Worm (Caenorhabditis elegans) whole organism, late embryonic: Measurements from ENCODE around the gene asd-1.
A peak's percentile ranks its signal among the peaks of the same experiment; 100 is the strongest.

Experiments
- C38D4.7 ChIP-seq: fragments of 200-800 bp; sonication (Bioruptor generic); optimal IDR thresholded peaks from 2 replicates; lab custom pipeline; 2018; ENCODE audit warnings: mild to moderate bottlenecking, missing genetic modification characterization, moderate library complexity, missing compliant biosample characterization
- ahr-1 ChIP-seq: sonication (generic microtip); optimal IDR thresholded peaks from 2 replicates; lab custom pipeline; 2016; ENCODE audit warnings: missing genetic modification characterization, missing compliant biosample characterization
- ama-1 ChIP-seq: fragments of 150-350 bp; optimal IDR thresholded peaks from 2 replicates; lab custom pipeline; 2014
- ceh-14 ChIP-seq: sonication (generic microtip); optimal IDR thresholded peaks from 2 replicates; lab custom pipeline; 2016; ENCODE audit warnings: missing genotype, missing genetic modification characterization, missing compliant biosample characterization
- ceh-18 ChIP-seq: sonication (generic microtip); optimal IDR thresholded peaks from 2 replicates; lab custom pipeline; 2016; ENCODE audit warnings: missing genetic modification characterization, missing compliant biosample characterization
- ceh-2 ChIP-seq: sonication (generic microtip); optimal IDR thresholded peaks from 2 replicates; lab custom pipeline; 2016; ENCODE audit warnings: missing genotype, missing genetic modification characterization, missing compliant biosample characterization
- ceh-22 ChIP-seq: sonication (generic microtip); optimal IDR thresholded peaks from 2 replicates; lab custom pipeline; 2017; ENCODE audit warnings: missing biosample characterization, missing genetic modification characterization
- ceh-30 ChIP-seq: fragments of 150-350 bp; optimal IDR thresholded peaks from 2 replicates; lab custom pipeline; 2014; ENCODE audit warnings: missing biosample characterization, missing genetic modification characterization
- ceh-31 ChIP-seq: sonication (generic microtip); optimal IDR thresholded peaks from 2 replicates; lab custom pipeline; 2016; ENCODE audit warnings: missing genetic modification characterization, missing compliant biosample characterization
- ceh-34 ChIP-seq: sonication (generic microtip); optimal IDR thresholded peaks from 2 replicates; lab custom pipeline; 2016; ENCODE audit warnings: mild to moderate bottlenecking, missing genetic modification characterization, missing compliant biosample characterization
- ceh-45 ChIP-seq: fragments of 200-800 bp; sonication (Bioruptor generic); IDR thresholded peaks from 2 replicates; pipeline ENCODE4 v1.3.6; 2022; ENCODE audit warnings: missing genetic modification reagents, missing genetic modification characterization, missing compliant biosample characterization
- ceh-48 ChIP-seq: sonication (generic microtip); optimal IDR thresholded peaks from 2 replicates; lab custom pipeline; 2016; ENCODE audit warnings: missing genetic modification characterization, inconsistent platforms, missing compliant biosample characterization
- ceh-9 ChIP-seq: sonication (generic microtip); optimal IDR thresholded peaks from 2 replicates; lab custom pipeline; 2016; ENCODE audit warnings: mild to moderate bottlenecking, missing genetic modification characterization, inconsistent platforms, missing compliant biosample characterization
- che-1 ChIP-seq: sonication (generic microtip); optimal IDR thresholded peaks from 2 replicates; lab custom pipeline; 2016; ENCODE audit warnings: mild to moderate bottlenecking, missing genetic modification characterization, missing compliant biosample characterization
- dmd-4 ChIP-seq: sonication (generic microtip); optimal IDR thresholded peaks from 2 replicates; lab custom pipeline; 2016; ENCODE audit warnings: borderline replicate concordance, missing genetic modification characterization, missing compliant biosample characterization
- dve-1 ChIP-seq: sonication (generic microtip); optimal IDR thresholded peaks from 2 replicates; lab custom pipeline; 2017; ENCODE audit warnings: antibody characterized with exemption, mild to moderate bottlenecking, missing genetic modification characterization, missing compliant biosample characterization
- elt-2 ChIP-seq: sonication (generic microtip); optimal IDR thresholded peaks from 2 replicates; lab custom pipeline; 2016; ENCODE audit warnings: missing genetic modification reagents, missing genetic modification characterization, missing compliant biosample characterization
- ets-4 ChIP-seq: sonication (generic microtip); optimal IDR thresholded peaks from 2 replicates; lab custom pipeline; 2016; ENCODE audit warnings: missing genetic modification characterization, missing compliant biosample characterization
- eyg-1 ChIP-seq: sonication (generic microtip); optimal IDR thresholded peaks from 2 replicates; lab custom pipeline; 2016; ENCODE audit warnings: missing genotype, missing genetic modification characterization, missing compliant biosample characterization
- fkh-10 ChIP-seq: fragments of 150-350 bp; optimal IDR thresholded peaks from 2 replicates; lab custom pipeline; 2014; ENCODE audit warnings: missing biosample characterization, missing genetic modification reagents, missing genetic modification characterization
- fkh-6 ChIP-seq: sonication (generic microtip); optimal IDR thresholded peaks from 2 replicates; lab custom pipeline; 2016; ENCODE audit warnings: missing genetic modification characterization, missing compliant biosample characterization
- hlh-6 ChIP-seq: sonication (generic microtip); optimal IDR thresholded peaks from 2 replicates; lab custom pipeline; 2016; ENCODE audit warnings: missing genotype, missing genetic modification characterization, missing compliant biosample characterization
- lim-6 ChIP-seq: sonication (generic microtip); optimal IDR thresholded peaks from 2 replicates; lab custom pipeline; 2016; ENCODE audit warnings: missing genetic modification characterization, missing compliant biosample characterization
- mec-3 ChIP-seq: sonication (generic microtip); optimal IDR thresholded peaks from 2 replicates; lab custom pipeline; 2016; ENCODE audit warnings: borderline replicate concordance, missing genetic modification characterization, missing compliant biosample characterization
- nfya-1 ChIP-seq: sonication (generic microtip); optimal IDR thresholded peaks from 2 replicates; lab custom pipeline; 2017; ENCODE audit warnings: missing genetic modification characterization, mild to moderate bottlenecking, missing compliant biosample characterization, antibody characterized with exemption, moderate library complexity
- nhr-11 ChIP-seq: fragments of 150-350 bp; optimal IDR thresholded peaks from 2 replicates; lab custom pipeline; 2014; ENCODE audit warnings: missing biosample characterization, missing genetic modification characterization
- nhr-232 ChIP-seq: sonication (generic microtip); optimal IDR thresholded peaks from 2 replicates; lab custom pipeline; 2016; ENCODE audit warnings: missing genetic modification characterization, missing compliant biosample characterization
- npax-4 ChIP-seq: sonication (generic microtip); optimal IDR thresholded peaks from 2 replicates; lab custom pipeline; 2016; ENCODE audit warnings: missing genetic modification characterization, missing compliant biosample characterization
- odd-2 ChIP-seq: sonication (generic microtip); optimal IDR thresholded peaks from 2 replicates; lab custom pipeline; 2017; ENCODE audit warnings: antibody characterized with exemption, mild to moderate bottlenecking, missing genetic modification characterization, missing compliant biosample characterization
- pat-9 ChIP-seq: fragments of 200-800 bp; sonication (Bioruptor generic); optimal IDR thresholded peaks from 2 replicates; lab custom pipeline; 2018; ENCODE audit warnings: mild to moderate bottlenecking, missing genetic modification characterization, moderate library complexity, missing compliant biosample characterization
- pha-2 ChIP-seq: sonication (generic microtip); optimal IDR thresholded peaks from 2 replicates; lab custom pipeline; 2017; ENCODE audit warnings: mild to moderate bottlenecking, missing genetic modification characterization, missing compliant biosample characterization
- ref-2 ChIP-seq: sonication (generic microtip); optimal IDR thresholded peaks from 2 replicates; lab custom pipeline; 2016; ENCODE audit warnings: missing genetic modification characterization, missing compliant biosample characterization
- rnt-1 ChIP-seq: sonication (generic microtip); optimal IDR thresholded peaks from 2 replicates; lab custom pipeline; 2016; ENCODE audit warnings: missing genetic modification characterization, missing compliant biosample characterization
- sox-2 ChIP-seq: fragments of 200-800 bp; sonication (Bioruptor generic); IDR thresholded peaks from 2 replicates; pipeline ENCODE4 v1.3.6; 2022; ENCODE audit warnings: missing genetic modification reagents, missing genetic modification characterization, missing compliant biosample characterization
- syd-9 ChIP-seq: sonication (generic microtip); optimal IDR thresholded peaks from 2 replicates; lab custom pipeline; 2016; ENCODE audit warnings: mild to moderate bottlenecking, missing genetic modification characterization, moderate library complexity, missing compliant biosample characterization
- tbx-2 ChIP-seq: sonication (generic microtip); optimal IDR thresholded peaks from 2 replicates; lab custom pipeline; 2016; ENCODE audit warnings: missing genetic modification characterization, missing compliant biosample characterization
- ttx-3 ChIP-seq: sonication (generic microtip); optimal IDR thresholded peaks from 2 replicates; lab custom pipeline; 2016; ENCODE audit warnings: missing genetic modification reagents, missing genetic modification characterization, missing compliant biosample characterization
- unc-3 ChIP-seq, 2 experiments: fragments of 200-800 bp in 1 of 2; sonication (Bioruptor generic) in 1 of 2; sonication (generic microtip) in 1 of 2; conservative IDR thresholded peaks in 1 of 2; optimal IDR thresholded peaks in 1 of 2; 2 replicates each; pipeline versions ENCODE4 v1.3.6 to Lab custom; 2016 to 2022; ENCODE audit warnings: missing compliant biosample characterization in 2 of 2, missing genetic modification characterization in 2 of 2, missing genetic modification reagents in 1 of 2
- unc-42 ChIP-seq: sonication (generic microtip); optimal IDR thresholded peaks from 2 replicates; lab custom pipeline; 2016; ENCODE audit warnings: missing genotype, missing genetic modification characterization, missing compliant biosample characterization
- unc-86 ChIP-seq: sonication (generic microtip); optimal IDR thresholded peaks from 2 replicates; lab custom pipeline; 2016; ENCODE audit warnings: missing genetic modification characterization, missing compliant biosample characterization
- ztf-16 ChIP-seq: sonication (generic microtip); optimal IDR thresholded peaks from 2 replicates; lab custom pipeline; 2017; ENCODE audit warnings: missing genetic modification characterization, missing compliant biosample characterization

asd-1 gene

DNA sequence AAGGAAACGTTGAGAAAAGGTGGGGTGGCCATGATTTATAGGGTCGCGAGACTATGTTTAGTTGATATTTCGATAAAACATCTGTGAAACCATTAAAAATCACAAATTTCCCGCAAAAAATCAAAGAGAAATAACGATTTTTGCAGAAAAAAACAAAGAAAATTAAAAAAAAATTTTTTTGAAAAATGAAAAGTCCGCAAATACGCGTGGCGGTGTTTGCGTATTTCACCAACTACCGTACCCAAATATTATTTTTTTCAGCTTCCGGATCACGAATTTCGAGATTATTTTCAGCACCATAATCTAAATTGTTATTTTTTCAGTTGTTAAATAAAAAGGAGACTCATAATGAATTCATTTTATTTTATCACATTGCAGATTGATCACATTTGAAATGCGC lies 33.0 kb downstream of the asd-1 start:
- no peak for TF ChIP-seq C38D4.7 (GFP tag; lab: Kevin White, UChicago)
- TF ChIP-seq sox-2 (GFP tag; lab: Robert Waterston, UW) = no peak
- TF ChIP-seq ceh-34 (tag; lab: Kevin White, UChicago) = no peak
- TF ChIP-seq ref-2 (tag; lab: Kevin White, UChicago) = no peak
- TF ChIP-seq fkh-6 (tag; lab: Kevin White, UChicago) = no peak
- no peak for TF ChIP-seq ceh-30 (tag; lab: Kevin White, UChicago)
- TF ChIP-seq ceh-9 (tag; lab: Kevin White, UChicago) = no peak
- no peak for TF ChIP-seq ceh-2
- TF ChIP-seq elt-2 (tag; lab: Kevin White, UChicago) = no peak
- TF ChIP-seq odd-2 (tag; lab: Kevin White, UChicago) = no peak
- TF ChIP-seq tbx-2 = no peak
- TF ChIP-seq nhr-11 (tag; lab: Kevin White, UChicago) = no peak
- no peak for TF ChIP-seq ztf-16 (tag; lab: Kevin White, UChicago)
- TF ChIP-seq dve-1 (tag; lab: Kevin White, UChicago) = no peak
- no peak for TF ChIP-seq syd-9 (tag; lab: Kevin White, UChicago)
- no peak for TF ChIP-seq unc-86 (tag; lab: Kevin White, UChicago)
- no peak for TF ChIP-seq ceh-48 (tag; lab: Kevin White, UChicago)
- TF ChIP-seq pha-2 (tag; lab: Kevin White, UChicago) = no peak
- TF ChIP-seq che-1 (tag; lab: Kevin White, UChicago) = no peak
- no peak for TF ChIP-seq rnt-1 (tag; lab: Kevin White, UChicago)

DNA sequence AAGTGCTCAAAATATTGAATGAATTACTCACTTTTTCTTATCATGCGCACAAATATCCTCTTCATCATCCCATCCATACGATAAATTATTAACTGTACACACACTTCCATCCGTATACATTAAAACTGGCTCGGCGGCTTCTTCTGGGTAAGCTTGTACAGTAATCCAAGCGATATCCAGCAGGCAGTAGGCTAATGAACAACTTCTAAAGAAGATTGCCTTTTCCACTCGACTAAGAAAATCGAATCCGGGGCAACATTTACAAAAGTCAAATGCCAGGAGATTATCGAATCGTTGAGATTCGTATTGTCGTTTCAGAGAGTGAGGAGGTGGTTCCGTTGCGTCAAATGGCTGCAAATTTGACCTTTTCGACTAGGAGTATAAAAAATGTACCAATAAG lies 34.3 kb downstream of the asd-1 start:
- TF ChIP-seq dmd-4 (tag; lab: Kevin White, UChicago) (no peak), ceh-18 (tag; lab: Kevin White, UChicago) (no peak), tbx-2 (no peak)

DNA sequence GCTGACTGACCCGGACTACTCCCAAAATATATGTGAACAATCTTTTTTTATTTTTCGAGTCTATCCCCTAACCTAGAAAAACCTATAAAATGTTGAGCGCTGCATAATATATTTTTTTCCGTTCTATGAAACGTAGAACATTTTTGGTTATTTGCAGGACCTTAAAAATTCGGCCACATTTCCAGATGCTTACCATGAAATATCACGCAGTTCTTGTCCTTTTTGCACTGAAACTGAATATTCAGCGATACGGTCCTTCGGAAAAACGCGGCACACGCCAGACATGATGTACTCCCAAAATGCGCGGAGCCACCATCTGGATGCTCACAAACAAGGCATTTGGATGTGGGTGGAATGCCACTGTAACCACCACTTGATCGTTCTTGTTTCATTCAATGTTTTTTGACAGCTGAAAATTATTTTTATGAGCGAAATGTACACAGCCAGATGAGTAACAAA lies 35.8 kb downstream of the asd-1 start, which contains the start of gene nhr-20:
Gene nhr-20 (minus strand): TSS at position 409 of the 459 bp plus-strand sequence.
- TF ChIP-seq ttx-3 (tag; lab: Kevin White, UChicago) = no peak
- no peak for TF ChIP-seq unc-42
- TF ChIP-seq fkh-10 (GFP tag; lab: Kevin White, UChicago) = no peak
- TF ChIP-seq, all 69 proteins: peak for 0

DNA sequence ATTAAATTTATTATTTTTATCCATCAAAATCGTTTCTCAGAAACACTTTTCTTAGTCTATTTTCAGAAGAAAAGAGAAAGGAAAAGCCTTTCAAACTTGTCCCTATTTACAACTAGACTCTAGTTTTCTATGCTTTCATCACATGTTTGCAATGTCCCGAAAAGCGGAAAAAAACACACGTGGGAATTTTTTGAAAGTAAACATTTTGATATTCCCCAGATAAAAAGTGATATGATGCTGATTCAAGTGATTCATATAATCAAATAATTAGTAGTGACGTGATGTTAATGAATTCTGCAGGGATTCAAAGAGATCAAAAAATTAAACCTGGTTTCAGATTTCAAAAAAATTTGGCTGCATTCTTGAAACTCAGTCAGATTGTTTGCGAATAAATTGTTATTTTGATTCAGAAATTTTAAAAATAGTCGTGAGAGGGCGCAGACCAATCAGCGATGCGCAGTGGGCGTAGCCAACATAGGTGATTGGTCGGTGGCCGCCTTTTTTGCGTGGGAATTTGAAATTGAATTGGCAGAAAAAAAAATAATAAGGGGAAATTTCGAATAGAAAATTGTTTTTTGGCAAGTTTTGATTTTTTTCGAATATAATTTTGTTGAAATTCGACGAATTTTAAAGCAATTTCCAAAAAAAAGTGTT lies 37.7 kb downstream of the asd-1 start:
- no peak for TF ChIP-seq ama-1 (lab: Kevin White, UChicago)
- TF ChIP-seq nfya-1 (tag; lab: Kevin White, UChicago) = peak; percentile 88
- TF ChIP-seq, all 69 proteins: peak for 1

DNA sequence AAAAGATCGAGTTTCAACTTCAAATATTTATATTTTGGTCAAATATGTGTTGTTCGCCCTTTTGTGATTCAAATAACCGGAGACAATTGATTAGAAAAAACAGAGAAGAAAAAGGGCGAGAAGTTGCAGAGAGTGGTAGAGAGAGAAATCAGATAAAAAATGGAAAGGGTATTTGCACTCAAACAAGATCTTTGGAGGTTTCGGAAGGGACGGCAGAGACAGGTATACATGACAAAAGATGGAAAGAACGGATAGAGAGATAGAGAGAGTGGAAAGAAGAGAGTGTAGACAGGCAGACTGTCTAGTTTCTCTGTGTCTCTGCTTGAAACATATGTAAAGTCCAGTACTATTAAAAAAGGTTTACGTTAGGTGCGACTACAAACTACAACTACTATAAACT lies 39.1 kb downstream of the asd-1 start:
- TF ChIP-seq tbx-2 (peak; percentile 24), odd-2 (tag; lab: Kevin White, UChicago) (no peak)

DNA sequence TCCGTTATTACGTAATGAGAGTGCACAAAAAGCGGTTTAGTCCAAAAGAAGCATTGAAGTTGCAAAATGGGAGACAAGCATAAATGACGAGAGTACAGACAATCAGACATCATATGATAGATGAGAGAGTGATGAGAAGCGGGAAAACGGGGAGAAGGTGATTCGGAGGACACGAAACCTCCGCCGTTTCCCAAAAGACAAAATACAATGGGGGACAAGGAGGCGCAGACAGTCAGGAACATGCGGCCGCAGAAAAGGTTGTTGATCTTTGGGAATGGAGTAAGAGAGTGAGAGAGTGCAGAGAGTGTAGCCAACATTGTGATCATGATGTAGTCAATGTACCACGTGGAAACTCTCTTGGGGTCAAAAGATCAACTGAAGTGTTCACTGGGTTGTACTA lies 40.6 kb downstream of the asd-1 start:
- TF ChIP-seq ceh-34 (tag; lab: Kevin White, UChicago) (peak; percentile 70), mec-3 (tag; lab: Kevin White, UChicago) (no peak), ref-2 (tag; lab: Kevin White, UChicago) (peak; percentile 75), pat-9 (tag; lab: Kevin White, UChicago) (no peak), hlh-6 (tag; lab: Kevin White, UChicago) (no peak), ahr-1 (tag; lab: Kevin White, UChicago) (no peak), ceh-14 (peak; percentile 65), nhr-232 (no peak), eyg-1 (tag; lab: Kevin White, UChicago) (peak; percentile 11), elt-2 (tag; lab: Kevin White, UChicago) (no peak), ceh-31 (tag; lab: Kevin White, UChicago) (peak; percentile 80), lim-6 (tag; lab: Kevin White, UChicago) (peak; percentile 27), npax-4 (no peak), C38D4.7 (GFP tag; lab: Kevin White, UChicago) (no peak), ceh-22 (tag; lab: Kevin White, UChicago) (peak; percentile 39), ttx-3 (tag; lab: Kevin White, UChicago) (no peak), ceh-45 (GFP tag; lab: Robert Waterston, UW) (no peak), nhr-11 (tag; lab: Kevin White, UChicago) (peak; percentile 91), unc-3 (GFP tag; conservative IDR thresholded peaks at IDR 0.05; lab: Robert Waterston, UW) (no peak), unc-3 (tag; optimal IDR thresholded peaks at IDR 0.05; lab: Kevin White, UChicago) (no peak), ets-4 (peak; percentile 28), che-1 (tag; lab: Kevin White, UChicago) (no peak)
